Fruit fly (Drosophila melanogaster): ENCODE data around the gene FoxP.

Gene FoxP

dm6 chr3R:9704183-9705007 lies 26.3 kb downstream of the FoxP start (continued):
- TF ChIP-seq sug (tag; optimal IDR thresholded peaks at IDR 0.05), result peak; percentile 89
- TF ChIP-seq Xbp1 (GFP tag; optimal IDR thresholded peaks at IDR 0.05), result no peak
- no peak for TF ChIP-seq corto (GFP tag; optimal IDR thresholded peaks at IDR 0.05)
- no peak for TF ChIP-seq btn (GFP tag; optimal IDR thresholded peaks at IDR 0.05)
- TF ChIP-seq bsh (GFP tag; optimal IDR thresholded peaks at IDR 0.05), result no peak
- TF ChIP-seq oc (tag; optimal IDR thresholded peaks at IDR 0.05), result no peak
- TF ChIP-seq ttk (GFP tag; IDR thresholded peaks at IDR 0.05), result no peak
- peak; percentile 96 for TF ChIP-seq CG34376 (GFP tag; optimal IDR thresholded peaks at IDR 0.05)
- TF ChIP-seq CG8944 (GFP tag; optimal IDR thresholded peaks at IDR 0.05), result no peak
- TF ChIP-seq CG10209 (GFP tag; optimal IDR thresholded peaks at IDR 0.05), result no peak
- no peak for TF ChIP-seq Mes4 (GFP tag; optimal IDR thresholded peaks at IDR 0.05)
- peak; percentile 91 for TF ChIP-seq CG15479 (GFP tag; optimal IDR thresholded peaks at IDR 0.05)
- TF ChIP-seq crp (GFP tag; optimal IDR thresholded peaks at IDR 0.05), result peak in 1 of 2 experiments; percentile 67
- TF ChIP-seq CG4282 (GFP tag; optimal IDR thresholded peaks at IDR 0.05), result no peak
- no peak for TF ChIP-seq ken (GFP tag; IDR thresholded peaks at IDR 0.05)
- TF ChIP-seq CG8765 (GFP tag; IDR thresholded peaks at IDR 0.05), result no peak
- no peak for TF ChIP-seq chm (GFP tag; IDR thresholded peaks at IDR 0.05)
- peak; percentile 10 for TF ChIP-seq CG3163 (GFP tag; optimal IDR thresholded peaks at IDR 0.05)
- TF ChIP-seq maf-S (GFP tag; optimal IDR thresholded peaks at IDR 0.05), result no peak
- no peak for TF ChIP-seq amos (GFP tag; IDR thresholded peaks at IDR 0.05; ENCODE audit: partially characterized antibody)
- no peak for TF ChIP-seq CG3407 (GFP tag; optimal IDR thresholded peaks at IDR 0.05)
- TF ChIP-seq CG33213 (GFP tag; optimal IDR thresholded peaks at IDR 0.05), result no peak
- peak; percentile 82 for TF ChIP-seq CG10543 (GFP tag; optimal IDR thresholded peaks at IDR 0.05)
- TF ChIP-seq vvl (GFP tag; IDR thresholded peaks at IDR 0.05), result no peak
- TF ChIP-seq CG7271 (tag; optimal IDR thresholded peaks at IDR 0.05), result no peak
- peak; percentile 25 for TF ChIP-seq fd64A (GFP tag; optimal IDR thresholded peaks at IDR 0.05)
- peak; percentile 69 to 90 for TF ChIP-seq Trl (optimal IDR thresholded peaks at IDR 0.05)
- no peak for TF ChIP-seq Trl (GFP tag; optimal IDR thresholded peaks at IDR 0.05)
- no peak for TF ChIP-seq cad (GFP tag; optimal IDR thresholded peaks at IDR 0.05)
- TF ChIP-seq CG17568 (GFP tag; optimal IDR thresholded peaks at IDR 0.05), result no peak
- TF ChIP-seq Hmx (GFP tag; optimal IDR thresholded peaks at IDR 0.05), result no peak
- no peak for TF ChIP-seq NfI (GFP tag; optimal IDR thresholded peaks at IDR 0.05)
- no peak for TF ChIP-seq CG7745 (tag; optimal IDR thresholded peaks at IDR 0.05)
- peak; percentile 15 for TF ChIP-seq CG18619 (GFP tag; optimal IDR thresholded peaks at IDR 0.05)
- TF ChIP-seq CG11560 (tag; IDR thresholded peaks at IDR 0.05), result no peak
- TF ChIP-seq CG34422 (GFP tag; IDR thresholded peaks at IDR 0.05), result no peak
- no peak for TF ChIP-seq nau (GFP tag; optimal IDR thresholded peaks at IDR 0.05)
- TF ChIP-seq lov (optimal IDR thresholded peaks at IDR 0.05), result no peak
- TF ChIP-seq lov (GFP tag; IDR thresholded peaks at IDR 0.05), result no peak
- peak; percentile 7 for TF ChIP-seq CG15514 (GFP tag; optimal IDR thresholded peaks at IDR 0.05)
- TF ChIP-seq E2f1 (GFP tag; IDR thresholded peaks at IDR 0.05), result no peak
- TF ChIP-seq Taf1 (GFP tag; IDR thresholded peaks at IDR 0.05), result no peak
- TF ChIP-seq pho (GFP tag; optimal IDR thresholded peaks at IDR 0.05), result no peak
- TF ChIP-seq BEAF-32 (GFP tag; optimal IDR thresholded peaks at IDR 0.05), result no peak
- no peak for TF ChIP-seq hbn (GFP tag; IDR thresholded peaks at IDR 0.05; ENCODE audit: partially characterized antibody)
- no peak for TF ChIP-seq sima (GFP tag; optimal IDR thresholded peaks at IDR 0.05)
- no peak for TF ChIP-seq Scr (GFP tag; IDR thresholded peaks at IDR 0.05; ENCODE audit: partially characterized antibody)
- TF ChIP-seq CG13894 (tag; optimal IDR thresholded peaks at IDR 0.05), result peak; percentile 83
- no peak for TF ChIP-seq Adf1 (GFP tag; IDR thresholded peaks at IDR 0.05)
- peak; percentile 89 for TF ChIP-seq abd-A (tag; optimal IDR thresholded peaks at IDR 0.05)
